Worm (Caenorhabditis elegans): ENCODE data around the gene snr-4.
A peak's percentile ranks its signal among the peaks of the same experiment; 100 is the strongest.

snr-4 gene

DNA sequence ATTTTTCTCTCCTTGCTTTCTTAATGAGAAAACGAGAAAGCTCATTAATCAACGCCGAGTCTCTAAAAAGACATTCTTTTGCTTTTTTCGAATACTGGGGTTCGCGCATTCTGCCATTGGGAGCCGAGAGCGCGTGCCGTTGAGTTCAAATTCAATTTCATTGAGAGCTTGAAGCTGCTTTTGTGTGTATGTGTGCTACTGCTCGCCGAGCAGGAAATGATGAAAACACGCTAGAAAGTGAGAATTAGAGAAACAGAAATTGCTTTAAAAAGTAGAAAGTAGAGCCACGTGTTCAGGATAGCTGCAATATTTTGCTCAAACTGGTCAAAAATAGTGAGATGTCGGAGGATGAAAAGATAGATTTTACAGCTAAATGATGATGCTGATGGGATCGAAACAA, 46.2 kb upstream of the snr-4 start (continued):
- TF ChIP-seq unc-62 (GFP tag; optimal IDR thresholded peaks at IDR 0.05) (no peak), xbp-1 (tag; optimal IDR thresholded peaks at IDR 0.05) (no peak), C04F5.9 (tag; optimal IDR thresholded peaks at IDR 0.05) (no peak), dpl-1 (GFP tag; optimal IDR thresholded peaks at IDR 0.05) (peak in 1 of 3 experiments; percentile 6), nhr-28 (tag; optimal IDR thresholded peaks at IDR 0.05) (no peak), mdl-1 (tag; optimal IDR thresholded peaks at IDR 0.05) (no peak), swsn-7 (tag; optimal IDR thresholded peaks at IDR 0.05) (peak; percentile 10), lin-39 (tag; optimal IDR thresholded peaks at IDR 0.05) (no peak), ces-1 (GFP tag; optimal IDR thresholded peaks at IDR 0.05) (no peak), aha-1 (tag; optimal IDR thresholded peaks at IDR 0.05) (no peak), egl-13 (tag; optimal IDR thresholded peaks at IDR 0.05) (peak; percentile 10), zip-4 (GFP tag; optimal IDR thresholded peaks at IDR 0.05) (no peak), nhr-71 (tag; optimal IDR thresholded peaks at IDR 0.05) (peak; percentile 46), fkh-10 (GFP tag; optimal IDR thresholded peaks at IDR 0.05) (peak; percentile 85), egl-27 (tag; optimal IDR thresholded peaks at IDR 0.05) (no peak), nhr-237 (tag; optimal IDR thresholded peaks at IDR 0.05) (no peak), nhr-11 (tag; optimal IDR thresholded peaks at IDR 0.05) (no peak), aly-2 (tag; optimal IDR thresholded peaks at IDR 0.05) (no peak), sup-37 (GFP tag; optimal IDR thresholded peaks at IDR 0.05) (no peak), sptf-1 (tag; optimal IDR thresholded peaks at IDR 0.05) (no peak), unc-86 (tag; optimal IDR thresholded peaks at IDR 0.05) (no peak), nhr-12 (tag; optimal IDR thresholded peaks at IDR 0.05) (no peak), nhr-20 (tag; optimal IDR thresholded peaks at IDR 0.05) (no peak), pax-3 (tag; optimal IDR thresholded peaks at IDR 0.05) (peak; percentile 15), jun-1 (tag; optimal IDR thresholded peaks at IDR 0.05) (no peak), isw-1 (GFP tag; IDR thresholded peaks at IDR 0.05) (no peak), mab-9 (GFP tag; IDR thresholded peaks at IDR 0.05) (no peak), hlh-17 (GFP tag; optimal IDR thresholded peaks at IDR 0.05; ENCODE audit: borderline replicate concordance) (no peak), ceh-90 (tag; optimal IDR thresholded peaks at IDR 0.05) (no peak), lsy-2 (tag; optimal IDR thresholded peaks at IDR 0.05) (peak in 1 of 2 experiments; percentile 33), efl-1 (optimal IDR thresholded peaks at IDR 0.05) (no peak), efl-1 (GFP tag; optimal IDR thresholded peaks at IDR 0.05 in 1 of 2) (peak in 1 of 2 experiments; percentile 77), blmp-1 (tag; optimal IDR thresholded peaks at IDR 0.05) (no peak), mep-1 (tag; optimal IDR thresholded peaks at IDR 0.05) (peak; percentile 45), grh-1 (GFP tag; IDR thresholded peaks at IDR 0.05) (no peak), ztf-11 (tag; optimal IDR thresholded peaks at IDR 0.05) (no peak), pqm-1 (tag; optimal IDR thresholded peaks at IDR 0.05) (no peak), efl-3 (GFP tag; optimal IDR thresholded peaks at IDR 0.05) (no peak), dsc-1 (tag; optimal IDR thresholded peaks at IDR 0.05) (no peak), skn-1 (tag; optimal IDR thresholded peaks at IDR 0.05) (peak; percentile 2), unc-30 (tag; optimal IDR thresholded peaks at IDR 0.05) (no peak), ceh-82 (tag; optimal IDR thresholded peaks at IDR 0.05) (peak in 1 of 3 experiments; percentile 36), F16B12.6 (tag; optimal IDR thresholded peaks at IDR 0.05) (no peak), rnt-1 (tag; optimal IDR thresholded peaks at IDR 0.05) (peak; percentile 15), C34B4.2 (tag; optimal IDR thresholded peaks at IDR 0.05) (no peak), zag-1 (tag; optimal IDR thresholded peaks at IDR 0.05) (no peak), nhr-84 (tag; optimal IDR thresholded peaks at IDR 0.05) (no peak), irx-1 (tag; optimal IDR thresholded peaks at IDR 0.05) (no peak), unc-130 (tag; optimal IDR thresholded peaks at IDR 0.05) (no peak), ets-5 (GFP tag; IDR thresholded peaks at IDR 0.05) (no peak), ama-1 (optimal IDR thresholded peaks at IDR 0.05) (no peak), alr-1 (tag; optimal IDR thresholded peaks at IDR 0.05; ENCODE audit: borderline replicate concordance) (no peak), ceh-63 (GFP tag; optimal IDR thresholded peaks at IDR 0.05) (no peak), snu-23 (GFP tag; optimal IDR thresholded peaks at IDR 0.05) (peak; percentile 1), fkh-4 (tag; optimal IDR thresholded peaks at IDR 0.05; ENCODE audit: borderline replicate concordance) (no peak)
